Fruit fly (Drosophila melanogaster): Measurements from ENCODE around the gene mRpL20.

The mRpL20 gene

dm6 chr3L:13006490-13006889, 11.2 kb downstream of the mRpL20 start, which contains the start of gene CG11263:
TSS of gene CG11263 (plus strand) at chr3L:13006817.
- no peak for TF ChIP-seq Sin3A (optimal IDR thresholded peaks at IDR 0.05)
- no peak for TF ChIP-seq psq (optimal IDR thresholded peaks at IDR 0.05)
- no peak for TF ChIP-seq insv (optimal IDR thresholded peaks at IDR 0.05)
- no peak for TF ChIP-seq Myc (optimal IDR thresholded peaks at IDR 0.05)
- no peak for TF ChIP-seq h (optimal IDR thresholded peaks at IDR 0.05)
- no peak for TF ChIP-seq ttk (optimal IDR thresholded peaks at IDR 0.05)

- TF ChIP-seq insv (optimal IDR thresholded peaks at IDR 0.05) (no peak), h (optimal IDR thresholded peaks at IDR 0.05) (no peak), ttk (optimal IDR thresholded peaks at IDR 0.05) (no peak), Sin3A (optimal IDR thresholded peaks at IDR 0.05) (no peak), Myc (optimal IDR thresholded peaks at IDR 0.05) (no peak), psq (optimal IDR thresholded peaks at IDR 0.05) (no peak)
Observed at dm6 chr3L:12994835-12995234, 22.8 kb downstream of the mRpL20 start, which contains the start of gene CG11262. TSS of gene CG11262 (plus strand) at chr3L:12995135.

- TF ChIP-seq Myc (optimal IDR thresholded peaks at IDR 0.05) (no peak), psq (optimal IDR thresholded peaks at IDR 0.05) (no peak), Sin3A (optimal IDR thresholded peaks at IDR 0.05) (no peak), insv (optimal IDR thresholded peaks at IDR 0.05) (no peak), h (optimal IDR thresholded peaks at IDR 0.05) (no peak), ttk (optimal IDR thresholded peaks at IDR 0.05) (no peak)
Observed at dm6 chr3L:12972259-12972658, 45.4 kb downstream of the mRpL20 start, which contains the start of the genes CG10748 and CG10749. TSS of gene CG10748 (minus strand) at chr3L:12972359. TSS of gene CG10749 (plus strand) at chr3L:12972474.

- TF ChIP-seq insv (optimal IDR thresholded peaks at IDR 0.05) (no peak), Myc (optimal IDR thresholded peaks at IDR 0.05) (no peak), ttk (optimal IDR thresholded peaks at IDR 0.05) (no peak), h (optimal IDR thresholded peaks at IDR 0.05) (no peak), Sin3A (optimal IDR thresholded peaks at IDR 0.05) (no peak), psq (optimal IDR thresholded peaks at IDR 0.05) (no peak)
Observed at dm6 chr3L:12967633-12968032, 50.0 kb downstream of the mRpL20 start, which contains the start of gene Or69a. TSS of gene Or69a (minus strand) at chr3L:12967733.
